Worm (Caenorhabditis elegans) whole organism, young adult: ENCODE results near the gene ugt-19.

Experiments used
- B0336.3 ChIP-seq: fragments of 200-800 bp; sonication (Bioruptor generic); IDR thresholded peaks from 2 replicates; pipeline ENCODE4 v1.3.6; 2022; ENCODE audit warnings: missing genetic modification characterization, missing compliant biosample characterization
- attf-5 ChIP-seq: fragments of 200-800 bp; sonication (Bioruptor generic); optimal IDR thresholded peaks from 2 replicates; lab custom pipeline; 2018; ENCODE audit warnings: mild to moderate bottlenecking, missing genetic modification characterization, missing compliant biosample characterization
- ceh-100 ChIP-seq: fragments of 200-800 bp; sonication (Bioruptor generic); IDR thresholded peaks from 2 replicates; pipeline ENCODE4 v1.3.6; 2022; ENCODE audit warnings: missing genetic modification reagents, missing genetic modification characterization, missing compliant biosample characterization
- egl-44 ChIP-seq: fragments of 200-800 bp; sonication (Bioruptor generic); IDR thresholded peaks from 2 replicates; pipeline ENCODE4 v1.3.6; 2022; ENCODE audit warnings: missing genetic modification reagents, missing genetic modification characterization, missing compliant biosample characterization
- ets-4 ChIP-seq: fragments of 200-800 bp; sonication (Bioruptor generic); optimal IDR thresholded peaks from 2 replicates; lab custom pipeline; 2018; ENCODE audit warnings: mild to moderate bottlenecking, missing genetic modification characterization, missing compliant biosample characterization
- gei-17 ChIP-seq: fragments of 200-800 bp; sonication (Bioruptor generic); optimal IDR thresholded peaks from 2 replicates; lab custom pipeline; 2018; ENCODE audit warnings: mild to moderate bottlenecking, missing genetic modification characterization, missing compliant biosample characterization
- hsf-1 ChIP-seq: fragments of 200-800 bp; sonication (Bioruptor generic); IDR thresholded peaks from 2 replicates; pipeline ENCODE4 v1.3.6; 2022; ENCODE audit warnings: missing genetic modification reagents, missing genetic modification characterization, missing compliant biosample characterization
- somi-1 ChIP-seq: fragments of 200-800 bp; sonication (Bioruptor generic); optimal IDR thresholded peaks from 2 replicates; lab custom pipeline; 2018; ENCODE audit warnings: mild to moderate bottlenecking, missing genetic modification characterization, missing compliant biosample characterization

ce11 chrIV:6062078-6062477, 17.7 kb downstream of the ugt-19 start:
- TF ChIP-seq ets-4 (GFP tag; lab: Kevin White, UChicago) (no peak), hsf-1 (GFP tag; lab: Robert Waterston, UW) (no peak), gei-17 (GFP tag; lab: Kevin White, UChicago) (no peak), egl-44 (GFP tag; lab: Robert Waterston, UW) (no peak), ceh-100 (GFP tag; lab: Robert Waterston, UW) (no peak), somi-1 (no peak), B0336.3 (GFP tag; lab: Robert Waterston, UW) (no peak), attf-5 (GFP tag; lab: Kevin White, UChicago) (no peak)
